Fruit fly (Drosophila melanogaster): ENCODE measurements around the gene CG34377.
A peak's percentile ranks its signal among the peaks of the same experiment; 100 is the strongest.

The CG34377 gene

DNA sequence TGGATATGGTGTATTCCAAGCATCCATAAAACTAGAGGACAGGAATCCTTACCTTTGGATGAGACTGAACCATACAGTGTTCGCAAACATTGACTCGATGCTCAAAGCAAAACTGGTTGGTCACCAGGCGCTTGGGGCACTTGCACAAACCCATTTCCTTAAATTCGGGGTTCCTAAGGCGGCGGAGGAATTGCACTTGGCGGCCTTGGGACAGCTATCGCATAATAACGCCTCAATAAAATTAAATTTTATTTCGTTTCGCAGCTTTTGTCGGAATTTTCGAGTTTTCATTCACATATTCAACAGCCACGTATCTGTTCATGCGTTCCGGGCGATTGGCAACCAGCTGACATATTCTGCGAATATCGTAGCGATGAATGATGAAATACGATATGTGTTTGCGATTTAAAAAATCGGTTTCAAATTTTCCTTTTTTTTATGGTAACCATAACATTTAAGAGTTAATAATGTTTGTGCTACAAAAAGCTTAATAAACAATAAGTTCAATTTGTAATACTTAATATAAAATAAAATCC lies 41.8 kb upstream of the CG34377 start, which contains the start of gene CG5382:
CG5382 (minus strand) TSS at position 324 of the 536 bp plus-strand sequence.
- no peak for TF ChIP-seq CG10348 (GFP tag; IDR thresholded peaks at IDR 0.05)
- TF ChIP-seq CG8159 (tag; optimal IDR thresholded peaks at IDR 0.05) = no peak
- TF ChIP-seq CG9948 (tag; optimal IDR thresholded peaks at IDR 0.05) = no peak
- no peak for TF ChIP-seq CG13204 (GFP tag; optimal IDR thresholded peaks at IDR 0.05)
- TF ChIP-seq Snoo (tag; optimal IDR thresholded peaks at IDR 0.05) = no peak
- no peak for TF ChIP-seq CG8301 (tag; optimal IDR thresholded peaks at IDR 0.05)
- no peak for TF ChIP-seq Pif1A (GFP tag; optimal IDR thresholded peaks at IDR 0.05)
- TF ChIP-seq Ets98B (GFP tag; IDR thresholded peaks at IDR 0.05) = no peak
- no peak for TF ChIP-seq D1 (tag; optimal IDR thresholded peaks at IDR 0.05)
- TF ChIP-seq CG17806 (tag; optimal IDR thresholded peaks at IDR 0.05) = no peak

DNA sequence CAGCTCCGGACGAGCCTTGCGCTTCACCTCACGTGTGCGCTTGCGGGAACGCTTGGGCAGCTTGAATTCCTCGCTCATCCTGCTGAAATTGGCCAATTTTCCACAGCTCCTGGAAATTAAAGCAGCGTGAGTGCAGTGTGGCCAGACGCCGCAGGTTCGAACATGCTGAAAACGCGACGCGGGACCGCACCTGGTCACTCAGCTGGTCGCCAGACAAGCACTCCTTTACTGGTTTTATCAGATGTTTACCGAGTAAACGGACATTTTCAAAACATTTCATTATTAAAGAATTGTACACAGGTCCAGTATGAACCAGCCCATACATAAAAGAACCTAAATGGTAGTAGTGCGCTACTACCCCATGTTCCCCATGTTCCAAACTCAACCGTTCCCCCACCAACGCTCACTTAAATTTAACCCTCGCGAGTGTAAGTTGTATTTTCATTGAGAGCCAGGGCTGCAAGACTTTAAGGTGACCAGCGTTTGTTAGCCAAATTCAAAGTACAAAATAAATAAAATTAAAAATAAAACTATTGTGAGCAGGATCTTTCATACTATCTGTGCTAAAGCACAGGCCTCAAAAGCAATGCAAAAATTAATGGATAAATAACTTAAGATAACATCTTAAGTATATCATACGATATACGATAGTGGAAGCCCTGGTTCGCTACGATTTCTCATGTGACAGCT lies 38.5 kb upstream of the CG34377 start, which contains the start of the genes JMJD6, CG7071 and Muted:
JMJD6 (minus strand) TSS at position 154 of the 690 bp plus-strand sequence.
CG7071 (plus strand) TSS at position 403 of the 690 bp plus-strand sequence.
Muted (plus strand) TSS at position 403 of the 690 bp plus-strand sequence.
- TF ChIP-seq D1 (tag; optimal IDR thresholded peaks at IDR 0.05) (no peak), CG8301 (tag; optimal IDR thresholded peaks at IDR 0.05) (peak; percentile 77), CG8159 (tag; optimal IDR thresholded peaks at IDR 0.05) (peak; percentile 78), Snoo (tag; optimal IDR thresholded peaks at IDR 0.05) (peak; percentile 73), Pif1B (GFP tag; optimal IDR thresholded peaks at IDR 0.05) (peak; percentile 74), Ets98B (GFP tag; IDR thresholded peaks at IDR 0.05) (peak; percentile 85), CG34367 (tag; optimal IDR thresholded peaks at IDR 0.05) (peak; percentile 65), CG9948 (tag; optimal IDR thresholded peaks at IDR 0.05) (peak; percentile 74), CG12605 (GFP tag; IDR thresholded peaks at IDR 0.05) (peak; percentile 36; the same call in 1 of the 2 replicates), CG15710 (tag; optimal IDR thresholded peaks at IDR 0.05) (peak; percentile 81), CG17806 (tag; optimal IDR thresholded peaks at IDR 0.05) (peak; percentile 83), rn (GFP tag; IDR thresholded peaks at IDR 0.05) (peak; percentile 82), CG4496 (GFP tag; IDR thresholded peaks at IDR 0.05) (peak; percentile 94), Pif1A (GFP tag; optimal IDR thresholded peaks at IDR 0.05) (peak; percentile 87), CG14655 (GFP tag; optimal IDR thresholded peaks at IDR 0.05) (peak; percentile 83), CG32121 (GFP tag; IDR thresholded peaks at IDR 0.05) (peak; percentile 85), CG10348 (GFP tag; IDR thresholded peaks at IDR 0.05) (no peak; the same call in 1 of the 2 replicates), CG13204 (GFP tag; optimal IDR thresholded peaks at IDR 0.05) (no peak), fd96Ca (GFP tag; IDR thresholded peaks at IDR 0.05) (peak; percentile 87; the same call in 2 of the 3 replicates), EcR (GFP tag; optimal IDR thresholded peaks at IDR 0.05) (no peak), gl (tag; optimal IDR thresholded peaks at IDR 0.05) (peak; percentile 43)

DNA sequence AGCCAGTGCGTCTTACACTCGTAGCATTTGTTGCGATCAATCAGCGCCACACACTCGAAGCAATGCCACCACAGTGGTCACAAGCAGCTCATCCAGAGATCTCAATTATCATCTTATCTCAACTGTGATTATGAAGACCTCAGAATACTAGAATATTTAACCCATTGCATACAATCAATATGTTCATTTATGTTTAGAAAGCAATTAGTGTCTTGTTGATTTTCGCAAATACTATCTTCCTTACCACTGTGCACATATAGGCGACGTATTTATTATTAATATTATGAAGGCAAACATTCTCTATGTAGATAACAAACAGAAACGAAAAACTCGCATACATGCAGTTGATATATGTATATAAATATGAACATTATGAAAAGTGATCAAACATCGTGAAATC lies 34.9 kb upstream of the CG34377 start:
- TF ChIP-seq CG9948 (tag; optimal IDR thresholded peaks at IDR 0.05) = peak; percentile 75
- TF ChIP-seq CG34367 (tag; optimal IDR thresholded peaks at IDR 0.05) = peak; percentile 78
- TF ChIP-seq CG17806 (tag; optimal IDR thresholded peaks at IDR 0.05) = peak; percentile 83
- peak; percentile 69 for TF ChIP-seq gl (tag; optimal IDR thresholded peaks at IDR 0.05)
- peak; percentile 95 for TF ChIP-seq CG4496 (GFP tag; IDR thresholded peaks at IDR 0.05)
- peak; percentile 89 for TF ChIP-seq fd96Ca (GFP tag; IDR thresholded peaks at IDR 0.05)
- peak; percentile 83 for TF ChIP-seq CG8159 (tag; optimal IDR thresholded peaks at IDR 0.05)
- TF ChIP-seq Snoo (tag; optimal IDR thresholded peaks at IDR 0.05) = peak; percentile 20
- no peak for TF ChIP-seq D1 (tag; optimal IDR thresholded peaks at IDR 0.05)
- TF ChIP-seq Ets98B (GFP tag; IDR thresholded peaks at IDR 0.05) = peak; percentile 94
- peak; percentile 90 for TF ChIP-seq CG32121 (GFP tag; IDR thresholded peaks at IDR 0.05)
- peak; percentile 48 for TF ChIP-seq EcR (GFP tag; optimal IDR thresholded peaks at IDR 0.05)
- peak; percentile 78 for TF ChIP-seq CG14655 (GFP tag; optimal IDR thresholded peaks at IDR 0.05)
- peak; percentile 49; the same call in 1 of the 2 replicates for TF ChIP-seq CG10348 (GFP tag; IDR thresholded peaks at IDR 0.05)
- TF ChIP-seq Pif1A (GFP tag; optimal IDR thresholded peaks at IDR 0.05) = peak; percentile 76
- peak; percentile 79 for TF ChIP-seq Pif1B (GFP tag; optimal IDR thresholded peaks at IDR 0.05)
- TF ChIP-seq CG13204 (GFP tag; optimal IDR thresholded peaks at IDR 0.05) = no peak
- TF ChIP-seq CG15710 (tag; optimal IDR thresholded peaks at IDR 0.05) = peak; percentile 75
- peak; percentile 76 for TF ChIP-seq rn (GFP tag; IDR thresholded peaks at IDR 0.05)
- TF ChIP-seq CG12605 (GFP tag; IDR thresholded peaks at IDR 0.05) = peak; percentile 87
- peak; percentile 78 for TF ChIP-seq CG8301 (tag; optimal IDR thresholded peaks at IDR 0.05)

DNA sequence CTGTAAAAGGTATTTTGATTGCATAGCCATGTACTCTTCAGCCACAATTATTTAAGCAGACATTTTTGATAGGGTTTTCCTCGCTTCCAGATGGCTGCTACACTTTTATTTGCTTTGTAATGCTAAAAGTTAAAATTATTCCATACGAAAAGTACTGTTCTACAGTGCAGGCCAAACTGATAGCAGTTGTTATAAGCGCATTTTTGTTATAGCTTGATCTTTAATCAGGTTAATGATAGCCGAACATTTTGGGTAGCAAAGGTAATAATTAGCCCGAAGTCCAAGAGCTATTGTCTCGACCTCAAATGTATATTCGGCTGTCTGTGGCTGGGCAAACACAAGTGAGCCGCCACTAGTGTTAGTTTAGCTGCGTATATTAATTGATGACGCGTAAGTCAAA lies 34.0 kb upstream of the CG34377 start:
- TF ChIP-seq CG34367 (tag; optimal IDR thresholded peaks at IDR 0.05) (no peak), fd96Ca (GFP tag; IDR thresholded peaks at IDR 0.05) (no peak), Pif1A (GFP tag; optimal IDR thresholded peaks at IDR 0.05) (no peak), CG15710 (tag; optimal IDR thresholded peaks at IDR 0.05) (no peak), D1 (tag; optimal IDR thresholded peaks at IDR 0.05) (no peak), CG13204 (GFP tag; optimal IDR thresholded peaks at IDR 0.05) (no peak)

DNA sequence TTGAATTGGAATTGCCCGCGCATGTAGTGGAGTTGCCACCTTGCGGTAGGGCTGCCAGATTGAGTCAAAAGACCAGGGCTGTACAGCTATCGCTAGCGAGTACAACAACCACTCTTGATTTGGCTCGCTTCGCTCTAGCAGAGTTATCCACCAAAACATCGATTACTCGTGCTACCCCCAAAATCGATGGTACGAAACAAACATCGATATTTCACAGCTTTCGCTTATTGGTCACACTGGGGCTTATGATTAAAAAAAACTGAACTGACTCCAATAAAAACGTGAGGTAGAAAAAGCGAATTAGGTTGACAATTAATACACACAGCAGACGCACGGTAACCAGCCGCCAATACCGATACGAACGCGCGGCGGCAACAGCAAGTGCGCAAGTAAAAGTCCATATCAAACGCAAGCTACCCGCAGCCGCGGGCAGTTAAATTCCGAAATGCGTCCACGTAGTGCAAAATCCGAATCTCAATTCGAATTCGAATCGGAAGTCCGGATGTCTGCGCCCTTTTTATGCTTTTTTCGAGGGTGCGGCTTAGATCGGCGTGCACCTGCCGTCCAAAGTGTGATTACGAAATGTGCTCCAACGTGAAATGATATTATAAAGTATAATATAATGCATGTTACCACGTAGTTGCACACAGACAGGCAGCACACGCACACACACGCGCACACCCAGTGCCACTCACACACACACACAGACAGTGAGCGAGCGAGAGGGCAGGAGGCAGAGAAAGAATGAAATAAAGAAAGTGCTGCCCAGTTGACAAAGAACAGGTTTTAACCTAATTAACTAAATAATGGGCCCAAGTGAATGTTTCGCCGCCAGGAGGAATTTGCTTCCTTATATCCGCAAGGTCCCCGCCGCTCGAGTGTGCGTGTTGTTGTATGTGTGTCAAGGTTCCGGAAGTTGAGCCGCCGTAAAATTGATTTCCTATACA lies 32.8 kb upstream of the CG34377 start, which contains the start of gene Sar1:
Sar1 (plus strand) TSS at position 222 of the 947 bp plus-strand sequence.
- no peak for TF ChIP-seq CG32121 (GFP tag; IDR thresholded peaks at IDR 0.05)
- TF ChIP-seq Pif1B (GFP tag; optimal IDR thresholded peaks at IDR 0.05) = no peak
- TF ChIP-seq Snoo (tag; optimal IDR thresholded peaks at IDR 0.05) = peak; percentile 8
- no peak for TF ChIP-seq Ets98B (GFP tag; IDR thresholded peaks at IDR 0.05)
- TF ChIP-seq D1 (tag; optimal IDR thresholded peaks at IDR 0.05) = no peak
- TF ChIP-seq CG15710 (tag; optimal IDR thresholded peaks at IDR 0.05) = no peak
- no peak for TF ChIP-seq CG14655 (GFP tag; optimal IDR thresholded peaks at IDR 0.05)
- TF ChIP-seq Pif1A (GFP tag; optimal IDR thresholded peaks at IDR 0.05) = no peak
- no peak for TF ChIP-seq CG4496 (GFP tag; IDR thresholded peaks at IDR 0.05)
- TF ChIP-seq CG10348 (GFP tag; IDR thresholded peaks at IDR 0.05) = no peak
- TF ChIP-seq EcR (GFP tag; optimal IDR thresholded peaks at IDR 0.05) = peak; percentile 79
- TF ChIP-seq rn (GFP tag; IDR thresholded peaks at IDR 0.05) = no peak
- TF ChIP-seq CG13204 (GFP tag; optimal IDR thresholded peaks at IDR 0.05) = no peak
